Worm (Caenorhabditis elegans) whole organism, mixed stage, embryonic: ENCODE measurements around the gene eif-2A.

Experiments used
- M03D4.4 ChIP-seq: sonication (generic microtip); optimal IDR thresholded peaks from 2 replicates; lab custom pipeline; 2017; ENCODE audit warnings: mild to moderate bottlenecking, missing genetic modification characterization, missing compliant biosample characterization
- bed-3 ChIP-seq: fragments of 200-800 bp; sonication (Bioruptor generic); optimal IDR thresholded peaks from 3 replicates; lab custom pipeline; 2018; ENCODE audit warnings: mild to moderate bottlenecking, missing genetic modification characterization, moderate library complexity, missing compliant biosample characterization
- blmp-1 ChIP-seq: fragments of 150-350 bp; optimal IDR thresholded peaks from 2 replicates; lab custom pipeline; 2014; ENCODE audit warnings: missing biosample characterization, missing genetic modification characterization
- ceh-39 ChIP-seq: fragments of 150-350 bp; optimal IDR thresholded peaks from 2 replicates; lab custom pipeline; 2014; ENCODE audit warnings: missing biosample characterization, missing genetic modification characterization
- ceh-43 ChIP-seq: fragments of 200-800 bp; sonication (Bioruptor generic); optimal IDR thresholded peaks from 2 replicates; lab custom pipeline; 2018; ENCODE audit warnings: mild to moderate bottlenecking, missing genetic modification characterization, moderate library complexity, missing compliant biosample characterization
- ces-1 ChIP-seq: fragments of 150-350 bp; optimal IDR thresholded peaks from 2 replicates; lab custom pipeline; 2014; ENCODE audit warnings: missing biosample characterization, missing genetic modification reagents, missing genetic modification characterization
- cnd-1 ChIP-seq: fragments of 200-800 bp; sonication (Bioruptor generic); optimal IDR thresholded peaks from 2 replicates; lab custom pipeline; 2018; ENCODE audit warnings: mild to moderate bottlenecking, missing genetic modification characterization, missing compliant biosample characterization
- drap-1 ChIP-seq: fragments of 200-800 bp; sonication (Bioruptor generic); optimal IDR thresholded peaks from 3 replicates; lab custom pipeline; 2018; ENCODE audit warnings: mild to moderate bottlenecking, missing genetic modification characterization, missing compliant biosample characterization
- elt-1 ChIP-seq: sonication (generic microtip); optimal IDR thresholded peaks from 2 replicates; lab custom pipeline; 2017; ENCODE audit warnings: missing genetic modification characterization, mild to moderate bottlenecking, missing compliant biosample characterization, antibody characterized with exemption, moderate library complexity, borderline replicate concordance; ENCODE audit not compliant: insufficient read depth
- elt-3 ChIP-seq: fragments of 150-350 bp; optimal IDR thresholded peaks from 2 replicates; lab custom pipeline; 2014; ENCODE audit warnings: missing biosample characterization, missing genetic modification characterization
- flh-1 ChIP-seq: fragments of 200-800 bp; sonication (Bioruptor generic); optimal IDR thresholded peaks from 2 replicates; lab custom pipeline; 2018; ENCODE audit warnings: mild to moderate bottlenecking, missing genetic modification characterization, moderate library complexity, missing compliant biosample characterization
- ham-2 ChIP-seq: fragments of 200-800 bp; sonication (Bioruptor generic); optimal IDR thresholded peaks from 2 replicates; lab custom pipeline; 2018; ENCODE audit warnings: mild to moderate bottlenecking, missing genetic modification characterization, missing compliant biosample characterization
- hlh-1 ChIP-seq: fragments of 150-350 bp; optimal IDR thresholded peaks from 2 replicates; lab custom pipeline; 2014; ENCODE audit warnings: missing biosample characterization, missing genetic modification reagents, missing genetic modification characterization
- lin-13 ChIP-seq: fragments of 150-350 bp; optimal IDR thresholded peaks from 2 replicates; lab custom pipeline; 2014; ENCODE audit warnings: missing biosample characterization, missing genetic modification characterization
- lin-32 ChIP-seq: fragments of 200-800 bp; sonication (Bioruptor generic); optimal IDR thresholded peaks from 2 replicates; lab custom pipeline; 2018; ENCODE audit warnings: mild to moderate bottlenecking, missing genetic modification characterization, missing compliant biosample characterization
- lsy-2 ChIP-seq: fragments of 150-350 bp; optimal IDR thresholded peaks from 2 replicates; lab custom pipeline; 2014; ENCODE audit warnings: missing biosample characterization, missing genetic modification characterization
- mab-5 ChIP-seq: fragments of 150-350 bp; optimal IDR thresholded peaks from 2 replicates; lab custom pipeline; 2014; ENCODE audit warnings: missing biosample characterization, missing genetic modification characterization
- mep-1 ChIP-seq: fragments of 150-350 bp; optimal IDR thresholded peaks from 2 replicates; lab custom pipeline; 2017; ENCODE audit warnings: missing biosample characterization, missing genetic modification reagents, missing genetic modification characterization, inconsistent platforms
- mls-2 ChIP-seq: sonication (generic microtip); optimal IDR thresholded peaks from 2 replicates; lab custom pipeline; 2016; ENCODE audit warnings: mild to moderate bottlenecking, missing genetic modification characterization, moderate library complexity, missing compliant biosample characterization
- nhr-12 ChIP-seq: fragments of 150-350 bp; optimal IDR thresholded peaks from 2 replicates; lab custom pipeline; 2014; ENCODE audit warnings: missing biosample characterization, missing genetic modification characterization
- nhr-237 ChIP-seq: fragments of 150-350 bp; optimal IDR thresholded peaks from 2 replicates; lab custom pipeline; 2014; ENCODE audit warnings: missing biosample characterization, missing genetic modification characterization
- nhr-76 ChIP-seq: sonication (generic microtip); optimal IDR thresholded peaks from 2 replicates; lab custom pipeline; 2017; ENCODE audit warnings: missing biosample characterization, missing genetic modification characterization
- pha-4 ChIP-seq: fragments of 150-350 bp; optimal IDR thresholded peaks from 2 replicates; lab custom pipeline; 2018; ENCODE audit warnings: missing biosample characterization, missing genetic modification reagents, missing genetic modification characterization
- sem-2 ChIP-seq: fragments of 200-800 bp; sonication (Bioruptor generic); optimal IDR thresholded peaks from 2 replicates; lab custom pipeline; 2018; ENCODE audit warnings: mild to moderate bottlenecking, missing genetic modification characterization, missing compliant biosample characterization
- snpc-4 ChIP-seq: fragments of 150-350 bp; optimal IDR thresholded peaks from 2 replicates; lab custom pipeline; 2014; ENCODE audit warnings: missing biosample characterization, missing genetic modification characterization
- tbx-8 ChIP-seq: fragments of 200-800 bp; sonication (Bioruptor generic); optimal IDR thresholded peaks from 2 replicates; lab custom pipeline; 2018; ENCODE audit warnings: mild to moderate bottlenecking, missing genetic modification characterization, moderate library complexity, missing compliant biosample characterization
- unc-120 ChIP-seq: sonication (generic microtip); optimal IDR thresholded peaks from 2 replicates; lab custom pipeline; 2017; ENCODE audit warnings: missing genetic modification characterization, missing compliant biosample characterization; ENCODE audit not compliant: poor library complexity, severe bottlenecking
- unc-39 ChIP-seq: fragments of 150-350 bp; optimal IDR thresholded peaks from 2 replicates; lab custom pipeline; 2014; ENCODE audit warnings: missing biosample characterization, missing genetic modification characterization
- unc-62 ChIP-seq: fragments of 150-350 bp; optimal IDR thresholded peaks from 2 replicates; lab custom pipeline; 2014; ENCODE audit warnings: missing biosample characterization, missing genetic modification reagents, missing genetic modification characterization
- zip-8 ChIP-seq: fragments of 150-350 bp; optimal IDR thresholded peaks from 2 replicates; lab custom pipeline; 2014; ENCODE audit warnings: missing biosample characterization, missing genetic modification characterization
- ztf-11 ChIP-seq: fragments of 150-350 bp; optimal IDR thresholded peaks from 2 replicates; lab custom pipeline; 2014; ENCODE audit warnings: missing biosample characterization, missing genetic modification characterization

eif-2A gene

ce11 chrII:10450335-10450734 lies 33.7 kb downstream of the eif-2A start:
- TF ChIP-seq mep-1 (peak; percentile 27), nhr-12 (tag; lab: Kevin White, UChicago) (no peak)

DNA sequence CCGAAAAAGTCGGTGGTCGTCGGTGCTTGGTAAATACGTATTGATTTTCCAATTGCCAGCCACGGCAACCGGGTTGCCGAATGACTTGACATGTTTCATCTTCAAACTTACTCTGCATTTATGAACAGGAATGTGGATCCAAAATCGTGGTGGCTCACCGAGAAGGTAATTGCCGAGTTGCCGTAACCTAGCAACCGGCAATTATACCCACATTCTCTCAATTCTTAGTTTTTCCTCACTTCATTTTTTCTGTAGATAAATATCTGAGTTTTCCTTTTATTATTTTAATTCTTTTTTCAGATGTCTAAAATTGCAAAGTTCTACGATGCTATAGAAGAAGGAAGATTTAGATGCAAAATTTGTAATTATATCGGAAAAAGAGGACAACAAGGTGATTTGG lies 36.0 kb downstream of the eif-2A start, which contains the start of gene ZK673.4:
TSS of gene ZK673.4 (plus strand) at position 301 of the 400 bp plus-strand sequence.
- TF ChIP-seq lsy-2 (no peak), ceh-43 (GFP tag; lab: Kevin White, UChicago) (no peak), elt-3 (tag; lab: Kevin White, UChicago) (no peak), unc-39 (tag; lab: Kevin White, UChicago) (no peak), pha-4 (tag; lab: Kevin White, UChicago) (no peak), tbx-8 (no peak), nhr-76 (tag; lab: Kevin White, UChicago) (no peak), blmp-1 (no peak), elt-1 (tag; lab: Kevin White, UChicago) (no peak), mls-2 (tag; lab: Kevin White, UChicago) (no peak), hlh-1 (tag; lab: Kevin White, UChicago) (no peak)

ce11 chrII:10456979-10457378 lies 40.4 kb downstream of the eif-2A start, which contains the start of gene ZK673.11:
Gene ZK673.11, plus strand, starts transcription at chrII:10457279.
- no peak for TF ChIP-seq cnd-1 (tag; lab: Kevin White, UChicago)

DNA sequence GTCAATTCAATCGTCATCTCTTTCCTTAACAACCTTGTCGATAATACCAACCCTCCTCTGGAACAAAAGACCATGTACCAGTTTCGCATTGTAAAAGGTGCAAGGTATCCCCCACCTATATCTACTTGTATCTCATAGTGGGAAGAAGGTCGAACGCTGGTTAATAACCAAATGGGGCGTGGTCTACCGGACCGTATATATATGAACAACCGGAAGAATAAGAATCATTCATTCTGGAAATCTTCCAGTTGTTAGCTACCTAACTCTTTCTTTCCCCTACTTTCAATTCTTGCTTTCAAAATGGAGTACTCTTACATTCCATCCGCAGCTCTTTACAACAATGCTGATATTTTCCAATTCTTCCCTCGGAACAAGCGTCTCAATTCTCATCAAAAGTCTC lies 44.6 kb downstream of the eif-2A start, which contains the start of gene ZK673.5:
TSS of gene ZK673.5 (plus strand) at position 301 of the 400 bp plus-strand sequence.
- TF ChIP-seq hlh-1 (tag; lab: Kevin White, UChicago) (no peak), mep-1 (no peak), ces-1 (GFP tag; lab: Kevin White, UChicago) (no peak), elt-1 (tag; lab: Kevin White, UChicago) (no peak), ceh-39 (no peak), lin-32 (GFP tag; lab: Kevin White, UChicago) (no peak), blmp-1 (no peak), drap-1 (no peak), unc-62 (GFP tag; lab: Kevin White, UChicago) (no peak), tbx-8 (no peak), lsy-2 (no peak), mls-2 (tag; lab: Kevin White, UChicago) (no peak), bed-3 (GFP tag; lab: Kevin White, UChicago) (no peak), cnd-1 (tag; lab: Kevin White, UChicago) (no peak), sem-2 (GFP tag; lab: Kevin White, UChicago) (no peak), mab-5 (tag; lab: Kevin White, UChicago) (no peak), snpc-4 (tag; lab: Kevin White, UChicago) (no peak)

- TF ChIP-seq nhr-12 (tag; lab: Kevin White, UChicago) (no peak), zip-8 (tag; lab: Kevin White, UChicago) (no peak), tbx-8 (no peak), lsy-2 (no peak), ztf-11 (tag; lab: Kevin White, UChicago) (no peak), hlh-1 (tag; lab: Kevin White, UChicago) (no peak), ceh-39 (no peak), unc-39 (tag; lab: Kevin White, UChicago) (no peak), ces-1 (GFP tag; lab: Kevin White, UChicago) (no peak), lin-32 (GFP tag; lab: Kevin White, UChicago) (no peak), nhr-76 (tag; lab: Kevin White, UChicago) (no peak), M03D4.4 (tag; lab: Kevin White, UChicago) (no peak)
- TF ChIP-seq, all 35 proteins: peak for 0
Measured at ce11 chrII:10464230-10464920, 47.8 kb downstream of the eif-2A start, which contains the start of the genes ZK673.6 and sdz-37. Gene ZK673.6, minus strand, starts transcription at chrII:10464330. Gene sdz-37, plus strand, starts transcription at chrII:10464870.

ce11 chrII:10466552-10466951 lies 50.0 kb downstream of the eif-2A start, which contains the start of gene tnc-2:
Gene tnc-2, plus strand, starts transcription at chrII:10466852.
- TF ChIP-seq nhr-237 (tag; lab: Kevin White, UChicago) (no peak), M03D4.4 (tag; lab: Kevin White, UChicago) (no peak), nhr-12 (tag; lab: Kevin White, UChicago) (no peak), pha-4 (tag; lab: Kevin White, UChicago) (no peak), lin-13 (tag; lab: Kevin White, UChicago) (no peak), unc-120 (tag; lab: Kevin White, UChicago) (no peak), snpc-4 (tag; lab: Kevin White, UChicago) (no peak), flh-1 (GFP tag; lab: Kevin White, UChicago) (no peak), ceh-43 (GFP tag; lab: Kevin White, UChicago) (no peak), lin-32 (GFP tag; lab: Kevin White, UChicago) (no peak), drap-1 (no peak), hlh-1 (tag; lab: Kevin White, UChicago) (no peak), tbx-8 (no peak), zip-8 (tag; lab: Kevin White, UChicago) (no peak), elt-1 (tag; lab: Kevin White, UChicago) (no peak), ceh-39 (no peak), mep-1 (no peak), ham-2 (GFP tag; lab: Kevin White, UChicago) (no peak), lsy-2 (no peak)
- TF ChIP-seq, all 35 proteins: peak for 0
